Fruit fly (Drosophila melanogaster) Kc167 (cell line): ENCODE measurements around the gene Sox21a.

Experiments used
- Myc ChIP-seq: fragments of >200 bp; optimal IDR thresholded peaks from 2 replicates; lab custom pipeline; 2017; ENCODE audit warnings: missing external identifiers
- h ChIP-seq: fragments of >200 bp; optimal IDR thresholded peaks from 3 replicates; lab custom pipeline; 2018; ENCODE audit warnings: missing external identifiers
- insv ChIP-seq: fragments of >200 bp; optimal IDR thresholded peaks from 3 replicates; lab custom pipeline; 2018; ENCODE audit warnings: missing external identifiers

DNA sequence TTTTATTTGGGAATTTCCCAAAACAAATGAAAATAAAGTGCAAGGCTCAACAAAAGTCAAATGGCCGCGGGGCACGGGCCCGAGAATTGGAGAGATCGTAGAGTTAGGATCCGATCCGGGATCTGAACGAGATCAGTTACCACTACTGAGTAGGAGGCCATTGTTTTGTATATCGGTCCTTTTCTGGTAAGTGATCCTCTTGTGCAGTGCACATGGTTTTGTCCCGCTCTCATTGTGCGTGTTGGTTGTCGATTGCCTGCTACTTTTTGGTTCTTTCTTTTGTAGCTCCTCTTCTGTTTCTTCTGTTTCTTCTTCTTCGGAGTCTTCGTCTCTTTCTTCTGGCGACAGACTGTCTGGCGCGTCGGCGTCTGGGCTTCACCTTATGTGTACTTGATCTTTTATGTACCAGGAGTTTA lies 42.2 kb upstream of the Sox21a start:
- TF ChIP-seq Myc (lab: Kevin White, UChicago) (no peak), h (lab: Kevin White, UChicago) (no peak), insv (lab: Kevin White, UChicago) (no peak)
